Worm (Caenorhabditis elegans): ENCODE measurements around the gene flp-1.

flp-1 gene

ce11 chrIV:9096160-9096879 is 48.2 kb upstream of the flp-1 start, which contains the start of the genes znf-706 and cpna-3 (continued):
- TF ChIP-seq fkh-4 (tag; optimal IDR thresholded peaks at IDR 0.05; ENCODE audit: borderline replicate concordance) (no peak), nhr-47 (tag; optimal IDR thresholded peaks at IDR 0.05) (peak; percentile 35), Y116A8C.19 (tag; optimal IDR thresholded peaks at IDR 0.05; ENCODE audit: borderline replicate concordance) (no peak), unc-86 (tag; optimal IDR thresholded peaks at IDR 0.05) (no peak), egl-13 (tag; optimal IDR thresholded peaks at IDR 0.05) (no peak), xbp-1 (tag; optimal IDR thresholded peaks at IDR 0.05) (peak; percentile 21), ceh-63 (GFP tag; optimal IDR thresholded peaks at IDR 0.05) (no peak), tlp-1 (tag; optimal IDR thresholded peaks at IDR 0.05) (no peak), nhr-20 (tag; optimal IDR thresholded peaks at IDR 0.05) (peak; percentile 11), unc-62 (GFP tag; optimal IDR thresholded peaks at IDR 0.05) (no peak), C04F5.9 (tag; optimal IDR thresholded peaks at IDR 0.05) (no peak), nhr-84 (tag; optimal IDR thresholded peaks at IDR 0.05) (no peak), irx-1 (tag; optimal IDR thresholded peaks at IDR 0.05) (no peak), unc-130 (tag; optimal IDR thresholded peaks at IDR 0.05) (no peak), pag-3 (tag; optimal IDR thresholded peaks at IDR 0.05; ENCODE audit: borderline replicate concordance, insufficient read depth) (no peak), mef-2 (tag; optimal IDR thresholded peaks at IDR 0.05) (no peak), dsc-1 (tag; optimal IDR thresholded peaks at IDR 0.05) (peak; percentile 12), aly-2 (tag; optimal IDR thresholded peaks at IDR 0.05) (no peak), nhr-28 (tag; optimal IDR thresholded peaks at IDR 0.05) (no peak), isw-1 (GFP tag; IDR thresholded peaks at IDR 0.05) (no peak), ztf-4 (tag; optimal IDR thresholded peaks at IDR 0.05) (no peak), ceh-8 (GFP tag; optimal IDR thresholded peaks at IDR 0.05) (no peak), ceh-88 (GFP tag; IDR thresholded peaks at IDR 0.05) (no peak), efl-1 (optimal IDR thresholded peaks at IDR 0.05) (peak; percentile 49 to 66), efl-1 (GFP tag; optimal IDR thresholded peaks at IDR 0.05 in 1 of 2) (peak; percentile 69 to 96), fos-1 (tag; optimal IDR thresholded peaks at IDR 0.05) (no peak), ztf-11 (tag; optimal IDR thresholded peaks at IDR 0.05) (no peak), C16A3.4 (tag; optimal IDR thresholded peaks at IDR 0.05) (no peak), tbx-2 (tag; optimal IDR thresholded peaks at IDR 0.05) (peak; percentile 14), unc-30 (tag; optimal IDR thresholded peaks at IDR 0.05) (no peak), sptf-1 (tag; optimal IDR thresholded peaks at IDR 0.05) (no peak), elt-3 (tag; optimal IDR thresholded peaks at IDR 0.05) (no peak), unc-98 (GFP tag; IDR thresholded peaks at IDR 0.05) (no peak), sox-4 (tag; optimal IDR thresholded peaks at IDR 0.05) (no peak), ces-1 (GFP tag; optimal IDR thresholded peaks at IDR 0.05) (no peak), nhr-77 (tag; optimal IDR thresholded peaks at IDR 0.05) (no peak), efl-3 (GFP tag; optimal IDR thresholded peaks at IDR 0.05) (no peak), nhr-11 (tag; optimal IDR thresholded peaks at IDR 0.05) (no peak), nhr-12 (tag; optimal IDR thresholded peaks at IDR 0.05) (no peak), ceh-90 (tag; optimal IDR thresholded peaks at IDR 0.05) (no peak), zag-1 (tag; optimal IDR thresholded peaks at IDR 0.05) (no peak), snpc-4 (tag; optimal IDR thresholded peaks at IDR 0.05) (no peak), swsn-7 (tag; optimal IDR thresholded peaks at IDR 0.05) (peak; percentile 10), lir-3 (tag; optimal IDR thresholded peaks at IDR 0.05; ENCODE audit: poor library complexity) (no peak), alr-1 (tag; optimal IDR thresholded peaks at IDR 0.05; ENCODE audit: borderline replicate concordance) (no peak), fkh-8 (tag; optimal IDR thresholded peaks at IDR 0.05) (no peak), nhr-71 (tag; optimal IDR thresholded peaks at IDR 0.05) (peak; percentile 41), vab-15 (tag; optimal IDR thresholded peaks at IDR 0.05) (no peak), egl-27 (tag; optimal IDR thresholded peaks at IDR 0.05) (no peak), zip-4 (GFP tag; optimal IDR thresholded peaks at IDR 0.05) (no peak), lin-39 (tag; optimal IDR thresholded peaks at IDR 0.05) (no peak), snu-23 (GFP tag; optimal IDR thresholded peaks at IDR 0.05) (peak; percentile 54), hlh-17 (GFP tag; optimal IDR thresholded peaks at IDR 0.05; ENCODE audit: borderline replicate concordance) (no peak)

Data from whole organism, L1 larva.